Fruit fly (Drosophila melanogaster) whole organism, embryonic: ENCODE measurements around the gene CG4009.

Source experiments
- Adf1 ChIP-seq: fragments of 200-800 bp; sonication (Bioruptor generic); IDR thresholded peaks from 2 replicates; pipeline ENCODE4 v1.3.6; 2022; ENCODE audit warnings: missing biosample characterization, missing genetic modification characterization
- CG10462 ChIP-seq: fragments of 200-800 bp; sonication (Bioruptor generic); optimal IDR thresholded peaks from 2 replicates; lab custom pipeline; 2016; ENCODE audit warnings: missing biosample characterization, missing genetic modification characterization
- CG11504 ChIP-seq: fragments of 200-800 bp; sonication (Bioruptor generic); optimal IDR thresholded peaks from 3 replicates; lab custom pipeline; 2019; ENCODE audit warnings: missing biosample characterization, mild to moderate bottlenecking, missing genetic modification characterization, moderate library complexity
- CG11560 ChIP-seq: fragments of 200-800 bp; sonication (Bioruptor generic); IDR thresholded peaks from 3 replicates; pipeline ENCODE4 v1.3.6; 2022; ENCODE audit warnings: missing biosample characterization, missing genetic modification characterization
- CG12942 ChIP-seq: fragments of 200-800 bp; sonication (Bioruptor generic); optimal IDR thresholded peaks from 3 replicates; lab custom pipeline; 2016; ENCODE audit warnings: missing biosample characterization, missing genetic modification characterization
- CG13894 ChIP-seq: fragments of 200-800 bp; sonication (Bioruptor generic); optimal IDR thresholded peaks from 3 replicates; lab custom pipeline; 2018; ENCODE audit warnings: missing biosample characterization, mild to moderate bottlenecking, missing genetic modification characterization, moderate library complexity
- CG14667 ChIP-seq: fragments of 200-800 bp; sonication (Bioruptor generic); IDR thresholded peaks from 2 replicates; pipeline ENCODE4 v1.3.6; 2022; ENCODE audit warnings: missing biosample characterization, missing genetic modification characterization
- CG1529 ChIP-seq: fragments of 200-800 bp; sonication (Bioruptor generic); optimal IDR thresholded peaks from 3 replicates; lab custom pipeline; 2018; ENCODE audit warnings: missing biosample characterization, missing genetic modification characterization
- CG15479 ChIP-seq: fragments of 200-800 bp; sonication (Bioruptor generic); optimal IDR thresholded peaks from 3 replicates; lab custom pipeline; 2019; ENCODE audit warnings: missing biosample characterization, mild to moderate bottlenecking, missing genetic modification characterization, moderate library complexity
- CG1647 ChIP-seq: fragments of 200-800 bp; sonication (Bioruptor generic); optimal IDR thresholded peaks from 3 replicates; lab custom pipeline; 2016; ENCODE audit warnings: missing biosample characterization, missing genetic modification characterization
- CG2199 ChIP-seq: fragments of 200-800 bp; sonication (Bioruptor generic); IDR thresholded peaks from 3 replicates; pipeline ENCODE4 v1.3.6; 2022; ENCODE audit warnings: missing biosample characterization, missing genetic modification characterization
- CG2875 ChIP-seq: fragments of 200-800 bp; sonication (Bioruptor generic); optimal IDR thresholded peaks from 2 replicates; lab custom pipeline; 2017; ENCODE audit warnings: missing biosample characterization, mild to moderate bottlenecking, missing genetic modification characterization, missing genetic modification reagents
- CG31365 ChIP-seq: fragments of 200-800 bp; sonication (Bioruptor generic); optimal IDR thresholded peaks from 2 replicates; lab custom pipeline; 2018; ENCODE audit warnings: missing biosample characterization, mild to moderate bottlenecking, missing genetic modification characterization
- CG4424 ChIP-seq: fragments of 200-800 bp; sonication (Bioruptor generic); optimal IDR thresholded peaks from 3 replicates; lab custom pipeline; 2016; ENCODE audit warnings: missing biosample characterization, missing genetic modification characterization
- CG6683 ChIP-seq: fragments of 200-800 bp; sonication (Bioruptor generic); optimal IDR thresholded peaks from 2 replicates; lab custom pipeline; 2017; ENCODE audit warnings: missing biosample characterization, mild to moderate bottlenecking, missing genetic modification characterization, missing genetic modification reagents
- CG6854 ChIP-seq: fragments of 200-800 bp; sonication (Bioruptor generic); optimal IDR thresholded peaks from 3 replicates; lab custom pipeline; 2017; ENCODE audit warnings: missing biosample characterization, mild to moderate bottlenecking, missing genetic modification characterization
- CG7357 ChIP-seq: fragments of 200-800 bp; sonication (Bioruptor generic); IDR thresholded peaks from 3 replicates; pipeline ENCODE4 v1.3.6; 2022; ENCODE audit warnings: missing biosample characterization, missing genetic modification characterization
- CG8388 ChIP-seq: fragments of 200-800 bp; sonication (Bioruptor generic); optimal IDR thresholded peaks from 2 replicates; lab custom pipeline; 2019; ENCODE audit warnings: missing biosample characterization, mild to moderate bottlenecking, missing genetic modification characterization, moderate library complexity
- CG8478 ChIP-seq: fragments of >200 bp; optimal IDR thresholded peaks from 2 replicates; lab custom pipeline; 2018
- Chrac-16 ChIP-seq: fragments of 200-800 bp; sonication (Bioruptor generic); optimal IDR thresholded peaks from 3 replicates; lab custom pipeline; 2016; ENCODE audit warnings: missing biosample characterization, missing genetic modification characterization
- Drgx ChIP-seq: fragments of 200-800 bp; sonication (Bioruptor generic); IDR thresholded peaks from 2 replicates; pipeline ENCODE4 v1.3.6; 2022; ENCODE audit warnings: missing biosample characterization, missing genetic modification characterization
- Lhr ChIP-seq: fragments of 200-800 bp; sonication (Bioruptor generic); optimal IDR thresholded peaks from 3 replicates; lab custom pipeline; 2017; ENCODE audit warnings: mild to moderate bottlenecking, missing biosample characterization, missing genetic modification reagents, missing genetic modification characterization
- Myb ChIP-seq: fragments of 200-800 bp; sonication (Bioruptor generic); optimal IDR thresholded peaks from 2 replicates; lab custom pipeline; 2016; ENCODE audit warnings: missing biosample characterization, missing genetic modification characterization
- Nf-YC ChIP-seq: fragments of 200-800 bp; optimal IDR thresholded peaks from 3 replicates; lab custom pipeline; 2019; ENCODE audit warnings: missing biosample characterization, mild to moderate bottlenecking, missing genetic modification characterization, moderate library complexity
- Oaz ChIP-seq: fragments of 200-800 bp; sonication (Bioruptor generic); IDR thresholded peaks from 2 replicates; pipeline ENCODE4 v1.3.6; 2022; ENCODE audit warnings: missing biosample characterization, missing genetic modification characterization
- Opbp ChIP-seq: fragments of 200-800 bp; sonication (Bioruptor generic); IDR thresholded peaks from 3 replicates; pipeline ENCODE4 v1.3.6; 2022; ENCODE audit warnings: missing biosample characterization, missing genetic modification characterization; ENCODE audit not compliant: partially characterized antibody
- Usf ChIP-seq: fragments of 200-800 bp; sonication (Bioruptor generic); optimal IDR thresholded peaks from 2 replicates; lab custom pipeline; 2017; ENCODE audit warnings: missing genotype, missing biosample characterization, missing genetic modification characterization
- abd-A ChIP-seq: fragments of 200-800 bp; sonication (Bioruptor generic); optimal IDR thresholded peaks from 3 replicates; lab custom pipeline; 2019; ENCODE audit warnings: missing biosample characterization, mild to moderate bottlenecking, missing genetic modification characterization, moderate library complexity
- az2 ChIP-seq: fragments of 200-800 bp; sonication (Bioruptor generic); optimal IDR thresholded peaks from 3 replicates; lab custom pipeline; 2016; ENCODE audit warnings: missing biosample characterization, missing genetic modification characterization
- bowl ChIP-seq: fragments of 200-800 bp; sonication (Bioruptor generic); IDR thresholded peaks from 2 replicates; pipeline ENCODE4 v1.3.6; 2022; ENCODE audit warnings: missing biosample characterization, missing genetic modification characterization
- corto ChIP-seq: fragments of 200-800 bp; sonication (Bioruptor generic); optimal IDR thresholded peaks from 2 replicates; lab custom pipeline; 2016; ENCODE audit warnings: missing biosample characterization, mild to moderate bottlenecking, missing genetic modification characterization, moderate library complexity
- crol ChIP-seq: fragments of 200-800 bp; sonication (Bioruptor generic); IDR thresholded peaks from 2 replicates; pipeline ENCODE4 v1.3.6; 2022; ENCODE audit warnings: missing biosample characterization, missing genetic modification characterization
- danr ChIP-seq: fragments of 200-800 bp; sonication (Bioruptor generic); IDR thresholded peaks from 2 replicates; pipeline ENCODE4 v1.3.6; 2022; ENCODE audit warnings: missing biosample characterization, missing genetic modification characterization
- kni ChIP-seq: fragments of 200-800 bp; sonication (Bioruptor generic); optimal IDR thresholded peaks from 3 replicates; lab custom pipeline; 2017; ENCODE audit warnings: mild to moderate bottlenecking, missing biosample characterization, missing genetic modification reagents, missing genetic modification characterization
- lbe ChIP-seq: fragments of 200-800 bp; sonication (Bioruptor generic); optimal IDR thresholded peaks from 2 replicates; lab custom pipeline; 2016; ENCODE audit warnings: missing biosample characterization, mild to moderate bottlenecking, missing genetic modification characterization
- maf-S ChIP-seq: fragments of 200-800 bp; sonication (Bioruptor generic); optimal IDR thresholded peaks from 2 replicates; lab custom pipeline; 2016; ENCODE audit warnings: missing biosample characterization, missing genetic modification characterization
- mirr ChIP-seq: fragments of 200-800 bp; sonication (Bioruptor generic); optimal IDR thresholded peaks from 3 replicates; lab custom pipeline; 2018; ENCODE audit warnings: missing biosample characterization, mild to moderate bottlenecking, missing genetic modification characterization
- odd ChIP-seq: fragments of 200-800 bp; sonication (Bioruptor generic); optimal IDR thresholded peaks from 2 replicates; lab custom pipeline; 2017; ENCODE audit warnings: missing biosample characterization, mild to moderate bottlenecking, missing genetic modification characterization
- pfk ChIP-seq: fragments of 200-800 bp; sonication (Bioruptor generic); optimal IDR thresholded peaks from 2 replicates; lab custom pipeline; 2018; ENCODE audit warnings: missing biosample characterization, mild to moderate bottlenecking, missing genetic modification characterization, moderate library complexity
- repo ChIP-seq: fragments of 200-800 bp; sonication (Bioruptor generic); optimal IDR thresholded peaks from 2 replicates; lab custom pipeline; 2016; ENCODE audit warnings: missing biosample characterization, missing genetic modification characterization
- sens ChIP-seq: fragments of 200-800 bp; sonication (Bioruptor generic); peaks from one replicate; lab custom pipeline; 2016; ENCODE audit warnings: missing biosample characterization, missing genetic modification characterization
- seq ChIP-seq: fragments of 200-800 bp; sonication (Bioruptor generic); IDR thresholded peaks from 2 replicates; pipeline ENCODE4 v1.3.6; 2022; ENCODE audit warnings: missing biosample characterization, missing genetic modification characterization
- slou ChIP-seq: fragments of 200-800 bp; sonication (Bioruptor generic); optimal IDR thresholded peaks from 3 replicates; lab custom pipeline; 2016; ENCODE audit warnings: missing biosample characterization, missing genetic modification characterization
- sqz ChIP-seq: fragments of 200-800 bp; sonication (Bioruptor generic); optimal IDR thresholded peaks from 3 replicates; lab custom pipeline; 2018; ENCODE audit warnings: missing biosample characterization, mild to moderate bottlenecking, missing genetic modification characterization
- tap ChIP-seq: fragments of 200-800 bp; optimal IDR thresholded peaks from 3 replicates; lab custom pipeline; 2019; ENCODE audit warnings: missing biosample characterization, mild to moderate bottlenecking, missing genetic modification characterization, moderate library complexity
- tin ChIP-seq: fragments of 200-800 bp; sonication (Bioruptor generic); optimal IDR thresholded peaks from 3 replicates; lab custom pipeline; 2016; ENCODE audit warnings: missing biosample characterization, missing genetic modification characterization
- tll ChIP-seq, 2 experiments: fragments of 200-800 bp in 1 of 2; fragments of >200 bp in 1 of 2; sonication (Bioruptor generic) in 1 of 2; optimal IDR thresholded peaks; 2 replicates each; lab custom pipeline; 2017 to 2019; ENCODE audit warnings: missing biosample characterization in 2 of 2, missing genetic modification characterization in 2 of 2, mild to moderate bottlenecking in 1 of 2, moderate library complexity in 1 of 2
- ttk ChIP-seq: fragments of 200-800 bp; sonication (Bioruptor generic); IDR thresholded peaks from 2 replicates; pipeline ENCODE4 v2.1.2; 2022; ENCODE audit warnings: missing biosample characterization, missing genetic modification characterization
- vvl ChIP-seq: fragments of 200-800 bp; sonication (Bioruptor generic); IDR thresholded peaks from 2 replicates; pipeline ENCODE4 v1.3.6; 2022; ENCODE audit warnings: missing biosample characterization, missing genetic modification characterization
- zen ChIP-seq: fragments of 200-800 bp; sonication (Bioruptor generic); optimal IDR thresholded peaks from 3 replicates; lab custom pipeline; 2018; ENCODE audit warnings: missing biosample characterization, mild to moderate bottlenecking, missing genetic modification characterization, moderate library complexity
- zfh1 ChIP-seq: fragments of 200-800 bp; sonication (Bioruptor generic); IDR thresholded peaks from 3 replicates; pipeline ENCODE4 v1.3.6; 2022; ENCODE audit warnings: missing biosample characterization, missing genetic modification characterization

Gene CG4009

DNA sequence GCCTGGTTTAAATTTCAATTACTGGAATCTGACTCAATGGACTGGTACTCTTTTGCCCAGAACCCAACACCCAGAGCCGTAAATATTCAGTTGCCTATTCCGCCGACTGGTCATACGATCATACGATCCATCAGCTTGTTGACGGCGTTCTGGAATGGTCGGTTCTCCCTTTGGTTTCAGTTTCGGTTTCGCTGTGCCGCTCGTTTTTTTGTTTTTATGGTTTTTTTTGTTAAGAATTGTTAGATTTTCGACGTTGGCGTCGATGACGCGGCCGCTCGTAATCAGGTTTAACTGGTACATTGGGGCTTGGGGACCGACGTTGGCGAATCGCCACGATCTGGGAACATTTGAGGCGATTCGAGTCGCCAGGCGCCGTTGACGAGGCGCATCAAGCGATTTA lies 26.9 kb upstream of the CG4009 start (continued):
- TF ChIP-seq repo = no peak
- no peak for TF ChIP-seq tap
- no peak for TF ChIP-seq slou (GFP tag; lab: Kevin White, UChicago)
- no peak for TF ChIP-seq maf-S (GFP tag; lab: Kevin White, UChicago)
- no peak for TF ChIP-seq CG11504 (tag; lab: Kevin White, UChicago)
- no peak for TF ChIP-seq CG8388 (GFP tag; lab: Kevin White, UChicago)
- no peak for TF ChIP-seq CG2875 (GFP tag; lab: Kevin White, UChicago)
- TF ChIP-seq mirr (GFP tag; lab: Kevin White, UChicago) = no peak
- no peak for TF ChIP-seq Myb (GFP tag; lab: Kevin White, UChicago)
- TF ChIP-seq CG1529 (GFP tag; lab: Kevin White, UChicago) = no peak
- peak; percentile 67 for TF ChIP-seq sqz (GFP tag; lab: Kevin White, UChicago)
- peak; percentile 15 for TF ChIP-seq abd-A (tag; lab: Kevin White, UChicago)
- TF ChIP-seq CG4424 (GFP tag; lab: Kevin White, UChicago) = no peak
- peak; percentile 21 for TF ChIP-seq pfk (GFP tag; lab: Kevin White, UChicago)
- TF ChIP-seq danr (GFP tag; lab: Robert Waterston, UW) = no peak
- TF ChIP-seq tin = no peak
- TF ChIP-seq CG6683 (GFP tag; lab: Kevin White, UChicago) = no peak
- no peak for TF ChIP-seq Usf (GFP tag; lab: Kevin White, UChicago)
- no peak for TF ChIP-seq Opbp (GFP tag; lab: Robert Waterston, UW)
- no peak for TF ChIP-seq CG11560 (tag; lab: Robert Waterston, UW)
- no peak for TF ChIP-seq seq (GFP tag; lab: Robert Waterston, UW)
- 0 out of 3 replicates have a peak, but pooled peaks have one; percentile 12 for TF ChIP-seq CG2199 (GFP tag; lab: Robert Waterston, UW)
- no peak for TF ChIP-seq CG12942 (GFP tag; lab: Kevin White, UChicago)
- TF ChIP-seq bowl = no peak
- no peak for TF ChIP-seq vvl (GFP tag; lab: Robert Waterston, UW)
- TF ChIP-seq Adf1 (GFP tag; lab: Robert Waterston, UW) = peak; percentile 29; the same call in 1 of the 2 replicates
- TF ChIP-seq odd (GFP tag; lab: Kevin White, UChicago) = no peak
- TF ChIP-seq CG13894 (tag; lab: Kevin White, UChicago) = peak; percentile 39
- no peak for TF ChIP-seq Lhr (GFP tag; lab: Kevin White, UChicago)
- TF ChIP-seq zfh1 (GFP tag; lab: Robert Waterston, UW) = no peak
- no peak for TF ChIP-seq CG7357 (GFP tag; lab: Robert Waterston, UW)
- no peak for TF ChIP-seq CG31365 (tag; lab: Kevin White, UChicago)
- no peak for TF ChIP-seq CG10462 (GFP tag; lab: Kevin White, UChicago)
- no peak for TF ChIP-seq Oaz (GFP tag; lab: Robert Waterston, UW)
- TF ChIP-seq, all 482 proteins: peak for 15

DNA sequence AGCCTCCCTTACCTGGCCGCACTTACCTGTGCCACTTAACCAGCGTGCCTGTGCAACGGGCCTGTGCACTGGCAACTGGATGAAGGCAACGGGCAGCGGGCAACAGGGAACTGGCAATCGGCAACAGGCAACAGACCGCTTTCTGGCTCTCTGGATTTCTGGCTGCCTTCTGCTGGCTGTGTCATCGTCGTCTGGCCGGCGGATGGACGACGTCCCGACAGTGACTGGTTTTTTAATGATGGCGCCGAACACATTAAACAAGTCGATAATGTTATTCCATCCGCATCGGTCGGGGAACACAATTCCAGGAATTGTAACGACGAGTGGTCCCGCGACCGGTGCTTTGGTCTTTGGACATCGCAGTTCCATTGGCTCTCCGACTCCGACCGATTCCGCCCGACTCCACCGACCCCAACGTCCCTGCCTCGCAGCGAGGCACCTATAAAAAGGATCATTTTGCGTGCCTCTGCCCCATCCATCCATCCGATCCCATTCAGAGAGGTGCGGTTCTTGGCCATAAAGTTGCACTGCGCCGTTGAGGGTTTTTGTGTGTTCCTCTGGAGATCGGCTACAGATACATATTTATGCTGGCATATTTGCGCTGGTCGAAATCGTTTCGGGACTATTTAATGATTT lies 26.0 kb upstream of the CG4009 start:
- TF ChIP-seq slou (GFP tag; lab: Kevin White, UChicago) = no peak
- TF ChIP-seq CG6854 (GFP tag; lab: Kevin White, UChicago) = no peak
- TF ChIP-seq tll (GFP tag; optimal IDR thresholded peaks at IDR 0.05; lab: Kevin White, UChicago) = peak in 1 of 2 experiments; percentile 6
- no peak for TF ChIP-seq CG14667 (GFP tag; lab: Robert Waterston, UW)
- no peak for TF ChIP-seq az2
- TF ChIP-seq Chrac-16 (GFP tag; lab: Kevin White, UChicago) = no peak
- TF ChIP-seq CG8478 = peak; percentile 14
- no peak for TF ChIP-seq Nf-YC (tag; lab: Kevin White, UChicago)
- peak; percentile 38 for TF ChIP-seq sens (GFP tag; lab: Kevin White, UChicago)
- TF ChIP-seq kni (GFP tag; lab: Kevin White, UChicago) = peak; percentile 53
- peak; percentile 33; the same call in 1 of the 2 replicates for TF ChIP-seq crol (GFP tag; lab: Robert Waterston, UW)
- 0 out of 2 replicates have a peak, but pooled peaks have one; percentile 5 for TF ChIP-seq ttk (GFP tag; lab: Robert Waterston, UW)
- peak; percentile 12 for TF ChIP-seq lbe (GFP tag; lab: Kevin White, UChicago)
- peak; percentile 64 for TF ChIP-seq corto (GFP tag; lab: Kevin White, UChicago)
- TF ChIP-seq CG15479 (GFP tag; lab: Kevin White, UChicago) = peak; percentile 23
- TF ChIP-seq CG1647 (GFP tag; lab: Kevin White, UChicago) = no peak
- TF ChIP-seq zen (tag; lab: Kevin White, UChicago) = peak; percentile 89
- TF ChIP-seq Drgx = 0 out of 2 replicates have a peak, but pooled peaks have one; percentile 13
